Fruit fly (Drosophila melanogaster) whole organism, adult: ENCODE data around the gene Brr2.

Source experiments
- CG11617 ChIP-seq: fragments of 200-800 bp; sonication (Bioruptor generic); optimal IDR thresholded peaks from 2 replicates; lab custom pipeline; 2017; ENCODE audit warnings: mild to moderate bottlenecking, missing biosample characterization, missing genetic modification reagents, missing genetic modification characterization
- CG12768 ChIP-seq: fragments of 200-800 bp; sonication (Bioruptor generic); optimal IDR thresholded peaks from 2 replicates; lab custom pipeline; 2017; ENCODE audit warnings: missing biosample characterization, missing genetic modification characterization, mild to moderate bottlenecking, moderate library complexity, missing genetic modification reagents
- CG14711 ChIP-seq: fragments of 200-800 bp; sonication (Bioruptor generic); optimal IDR thresholded peaks from 2 replicates; lab custom pipeline; 2018; ENCODE audit warnings: missing biosample characterization, mild to moderate bottlenecking, missing genetic modification characterization, moderate library complexity
- CG1620 ChIP-seq: fragments of 200-800 bp; sonication (Bioruptor generic); optimal IDR thresholded peaks from 2 replicates; lab custom pipeline; 2016; ENCODE audit warnings: missing biosample characterization, missing genetic modification characterization
- CG33017 ChIP-seq: fragments of 200-800 bp; sonication (Bioruptor generic); optimal IDR thresholded peaks from 2 replicates; lab custom pipeline; 2018; ENCODE audit warnings: missing biosample characterization, mild to moderate bottlenecking, missing genetic modification characterization, moderate library complexity
- CG5204 ChIP-seq: fragments of 200-800 bp; sonication (Bioruptor generic); optimal IDR thresholded peaks from 2 replicates; lab custom pipeline; 2016; ENCODE audit warnings: missing biosample characterization, missing genetic modification characterization
- CG7045 ChIP-seq: fragments of 200-800 bp; sonication (Bioruptor generic); optimal IDR thresholded peaks from 2 replicates; lab custom pipeline; 2017; ENCODE audit warnings: missing biosample characterization, mild to moderate bottlenecking, missing genetic modification characterization
- CG7101 ChIP-seq: fragments of 200-800 bp; sonication (Bioruptor generic); optimal IDR thresholded peaks from 2 replicates; lab custom pipeline; 2018; ENCODE audit warnings: missing biosample characterization, mild to moderate bottlenecking, missing genetic modification characterization, moderate library complexity
- Clk ChIP-seq: fragments of 200-800 bp; sonication (Bioruptor generic); optimal IDR thresholded peaks from 2 replicates; lab custom pipeline; 2017; ENCODE audit warnings: missing biosample characterization, missing genetic modification characterization
- Crg-1 ChIP-seq: fragments of 200-800 bp; sonication (Bioruptor generic); optimal IDR thresholded peaks from 2 replicates; lab custom pipeline; 2016; ENCODE audit warnings: missing biosample characterization, missing genetic modification characterization
- Hr96 ChIP-seq: fragments of 200-800 bp; sonication (Bioruptor generic); optimal IDR thresholded peaks from 2 replicates; lab custom pipeline; 2016; ENCODE audit warnings: missing biosample characterization, missing genetic modification characterization
- Mnt ChIP-seq: fragments of 200-800 bp; sonication (Bioruptor generic); optimal IDR thresholded peaks from 2 replicates; lab custom pipeline; 2016; ENCODE audit warnings: missing biosample characterization, mild to moderate bottlenecking, missing genetic modification characterization
- bab1 ChIP-seq: fragments of 200-800 bp; sonication (Bioruptor generic); optimal IDR thresholded peaks from 3 replicates; lab custom pipeline; 2019; ENCODE audit warnings: missing biosample characterization, mild to moderate bottlenecking, missing genetic modification characterization, moderate library complexity
- cic ChIP-seq: fragments of 200-800 bp; sonication (Bioruptor generic); optimal IDR thresholded peaks from 2 replicates; lab custom pipeline; 2017; ENCODE audit warnings: missing biosample characterization, mild to moderate bottlenecking, missing genetic modification characterization, moderate library complexity
- cnc ChIP-seq, 2 experiments: fragments of >200 bp; optimal IDR thresholded peaks; 2 replicates each; lab custom pipeline; 2017
- kay ChIP-seq: fragments of 200-800 bp; sonication (Bioruptor generic); peaks from one replicate; lab custom pipeline; 2016; ENCODE audit warnings: missing biosample characterization, missing genetic modification characterization, borderline replicate concordance
- ovo ChIP-seq: fragments of 200-800 bp; sonication (Bioruptor generic); optimal IDR thresholded peaks from 2 replicates; lab custom pipeline; 2016; ENCODE audit warnings: missing biosample characterization, missing genetic modification characterization
- pad ChIP-seq: fragments of 200-800 bp; sonication (Bioruptor generic); optimal IDR thresholded peaks from 3 replicates; lab custom pipeline; 2017; ENCODE audit warnings: missing biosample characterization, missing genetic modification characterization, mild to moderate bottlenecking, moderate library complexity, missing genetic modification reagents
- tj ChIP-seq: fragments of 200-800 bp; sonication (Bioruptor generic); optimal IDR thresholded peaks from 3 replicates; lab custom pipeline; 2017; ENCODE audit warnings: missing biosample characterization, mild to moderate bottlenecking, missing genetic modification characterization, moderate library complexity
- toe ChIP-seq: fragments of 200-800 bp; sonication (Bioruptor generic); optimal IDR thresholded peaks from 2 replicates; lab custom pipeline; 2016; ENCODE audit warnings: missing biosample characterization, missing genetic modification characterization

The Brr2 gene

dm6 chr3L:15988039-15988546 lies 20.4 kb upstream of the Brr2 start, which contains the start of gene Hip14:
Hip14 (plus strand) TSS chr3L:15988236.
- no peak for TF ChIP-seq ovo (GFP tag; lab: Kevin White, UChicago)
- peak; percentile 95 for TF ChIP-seq pad (GFP tag; lab: Kevin White, UChicago)
- no peak for TF ChIP-seq kay
- peak; percentile 51 for TF ChIP-seq CG11617 (GFP tag; lab: Kevin White, UChicago)
- TF ChIP-seq bab1 (GFP tag; lab: Kevin White, UChicago) = peak; percentile 11
- no peak for TF ChIP-seq tj (GFP tag; lab: Kevin White, UChicago)
- TF ChIP-seq CG7045 = peak; percentile 12
- no peak for TF ChIP-seq Mnt (GFP tag; lab: Kevin White, UChicago)
- TF ChIP-seq Hr96 = no peak
- no peak for TF ChIP-seq CG5204 (GFP tag; lab: Kevin White, UChicago)
- TF ChIP-seq CG7101 = peak; percentile 58
- no peak for TF ChIP-seq Clk (GFP tag; lab: Kevin White, UChicago)
- peak; percentile 65 for TF ChIP-seq CG12768
- no peak for TF ChIP-seq cnc (optimal IDR thresholded peaks at IDR 0.05; lab: Kevin White, UChicago)
- TF ChIP-seq CG14711 = peak; percentile 24
- peak; percentile 25 for TF ChIP-seq CG1620 (GFP tag; lab: Kevin White, UChicago)
- peak; percentile 16 for TF ChIP-seq cic (GFP tag; lab: Kevin White, UChicago)
- peak; percentile 16 for TF ChIP-seq CG33017 (tag; lab: Kevin White, UChicago)
- peak; percentile 10 for TF ChIP-seq Crg-1 (GFP tag; lab: Kevin White, UChicago)
- no peak for TF ChIP-seq toe (GFP tag; lab: Kevin White, UChicago)

- no peak for TF ChIP-seq CG7045
- TF ChIP-seq CG1620 (GFP tag; lab: Kevin White, UChicago) = no peak
- TF ChIP-seq Clk (GFP tag; lab: Kevin White, UChicago) = no peak
- no peak for TF ChIP-seq Hr96
- TF ChIP-seq cic (GFP tag; lab: Kevin White, UChicago) = no peak
- TF ChIP-seq ovo (GFP tag; lab: Kevin White, UChicago) = no peak
- TF ChIP-seq toe (GFP tag; lab: Kevin White, UChicago) = no peak
- no peak for TF ChIP-seq Crg-1 (GFP tag; lab: Kevin White, UChicago)
- TF ChIP-seq Mnt (GFP tag; lab: Kevin White, UChicago) = no peak
- no peak for TF ChIP-seq tj (GFP tag; lab: Kevin White, UChicago)
Measured at dm6 chr3L:15987635-15988034, 20.0 kb upstream of the Brr2 start, which contains the start of gene PolD1. PolD1 (minus strand) TSS chr3L:15987815.

dm6 chr3L:15982783-15983432 lies 15.2 kb upstream of the Brr2 start, which contains the start of the genes brm and Arl1:
brm (minus strand) TSS chr3L:15982869.
Arl1 (plus strand) TSS chr3L:15983135.
- peak; percentile 99 for TF ChIP-seq bab1 (GFP tag; lab: Kevin White, UChicago)
- no peak for TF ChIP-seq cnc (optimal IDR thresholded peaks at IDR 0.05; lab: Kevin White, UChicago)
- TF ChIP-seq Clk (GFP tag; lab: Kevin White, UChicago) = peak; percentile 99
- peak; percentile 97 for TF ChIP-seq CG5204 (GFP tag; lab: Kevin White, UChicago)
- peak; percentile 95 for TF ChIP-seq Hr96
- peak; percentile 98 for TF ChIP-seq CG14711
- TF ChIP-seq CG33017 (tag; lab: Kevin White, UChicago) = peak; percentile 98
- TF ChIP-seq Crg-1 (GFP tag; lab: Kevin White, UChicago) = peak; percentile 97
- no peak for TF ChIP-seq kay
- peak; percentile 99 for TF ChIP-seq CG7045
- peak; percentile 97 for TF ChIP-seq CG1620 (GFP tag; lab: Kevin White, UChicago)
- TF ChIP-seq Mnt (GFP tag; lab: Kevin White, UChicago) = peak; percentile 95
- TF ChIP-seq CG12768 = peak; percentile 99
- peak; percentile 99 for TF ChIP-seq CG7101
- peak; percentile 93 for TF ChIP-seq tj (GFP tag; lab: Kevin White, UChicago)
- TF ChIP-seq toe (GFP tag; lab: Kevin White, UChicago) = peak; percentile 99
- TF ChIP-seq CG11617 (GFP tag; lab: Kevin White, UChicago) = peak; percentile 99
- peak; percentile 98 for TF ChIP-seq ovo (GFP tag; lab: Kevin White, UChicago)
- TF ChIP-seq cic (GFP tag; lab: Kevin White, UChicago) = peak; percentile 93
- TF ChIP-seq pad (GFP tag; lab: Kevin White, UChicago) = peak; percentile 95

dm6 chr3L:15982148-15982547 lies 14.5 kb upstream of the Brr2 start:
- TF ChIP-seq cic (GFP tag; lab: Kevin White, UChicago) = no peak
- TF ChIP-seq cnc (optimal IDR thresholded peaks at IDR 0.05; lab: Kevin White, UChicago) = no peak
- no peak for TF ChIP-seq Crg-1 (GFP tag; lab: Kevin White, UChicago)
- TF ChIP-seq CG11617 (GFP tag; lab: Kevin White, UChicago) = no peak
- no peak for TF ChIP-seq Hr96
- no peak for TF ChIP-seq CG1620 (GFP tag; lab: Kevin White, UChicago)
- no peak for TF ChIP-seq kay
- no peak for TF ChIP-seq Clk (GFP tag; lab: Kevin White, UChicago)
- TF ChIP-seq Mnt (GFP tag; lab: Kevin White, UChicago) = no peak
- no peak for TF ChIP-seq bab1 (GFP tag; lab: Kevin White, UChicago)
- no peak for TF ChIP-seq toe (GFP tag; lab: Kevin White, UChicago)
- TF ChIP-seq CG33017 (tag; lab: Kevin White, UChicago) = no peak
- no peak for TF ChIP-seq ovo (GFP tag; lab: Kevin White, UChicago)
- no peak for TF ChIP-seq CG7045

dm6 chr3L:15981403-15981802 lies 13.7 kb upstream of the Brr2 start:
- TF ChIP-seq CG7045 (no peak), Hr96 (no peak), CG7101 (no peak), ovo (GFP tag; lab: Kevin White, UChicago) (no peak), tj (GFP tag; lab: Kevin White, UChicago) (no peak), bab1 (GFP tag; lab: Kevin White, UChicago) (no peak), toe (GFP tag; lab: Kevin White, UChicago) (no peak), Mnt (GFP tag; lab: Kevin White, UChicago) (no peak), cnc (optimal IDR thresholded peaks at IDR 0.05; lab: Kevin White, UChicago) (no peak), CG5204 (GFP tag; lab: Kevin White, UChicago) (no peak), CG11617 (GFP tag; lab: Kevin White, UChicago) (no peak), kay (no peak), pad (GFP tag; lab: Kevin White, UChicago) (no peak), Crg-1 (GFP tag; lab: Kevin White, UChicago) (no peak), Clk (GFP tag; lab: Kevin White, UChicago) (no peak), cic (GFP tag; lab: Kevin White, UChicago) (no peak), CG33017 (tag; lab: Kevin White, UChicago) (no peak), CG1620 (GFP tag; lab: Kevin White, UChicago) (no peak), CG14711 (no peak), CG12768 (no peak)
